Worm (Caenorhabditis elegans) whole organism, late embryonic: Measurements from ENCODE around the gene Y51A2B.8.

ENCODE experiments used
- C08G9.2 ChIP-seq: sonication (generic microtip); optimal IDR thresholded peaks from 2 replicates; lab custom pipeline; 2016; ENCODE audit warnings: mild to moderate bottlenecking, missing genetic modification characterization, moderate library complexity, missing compliant biosample characterization
- C38D4.7 ChIP-seq: fragments of 200-800 bp; sonication (Bioruptor generic); optimal IDR thresholded peaks from 2 replicates; lab custom pipeline; 2018; ENCODE audit warnings: mild to moderate bottlenecking, missing genetic modification characterization, moderate library complexity, missing compliant biosample characterization
- K02D7.2 ChIP-seq: sonication (generic microtip); optimal IDR thresholded peaks from 2 replicates; lab custom pipeline; 2017; ENCODE audit warnings: mild to moderate bottlenecking, missing genetic modification characterization, missing compliant biosample characterization
- K09A11.1 ChIP-seq: sonication (generic microtip); optimal IDR thresholded peaks from 2 replicates; lab custom pipeline; 2017; ENCODE audit warnings: antibody characterized with exemption, mild to moderate bottlenecking, missing genetic modification characterization, missing compliant biosample characterization; ENCODE audit not compliant: insufficient read depth
- T23F11.4 ChIP-seq: fragments of 200-800 bp; sonication (Bioruptor generic); optimal IDR thresholded peaks from 2 replicates; lab custom pipeline; 2018; ENCODE audit warnings: mild to moderate bottlenecking, missing genetic modification characterization, missing compliant biosample characterization
- Y22D7AL.16 ChIP-seq: sonication (generic microtip); optimal IDR thresholded peaks from 2 replicates; lab custom pipeline; 2016; ENCODE audit warnings: missing genetic modification characterization, missing compliant biosample characterization
- ama-1 ChIP-seq: fragments of 150-350 bp; optimal IDR thresholded peaks from 2 replicates; lab custom pipeline; 2014
- ceh-18 ChIP-seq: sonication (generic microtip); optimal IDR thresholded peaks from 2 replicates; lab custom pipeline; 2016; ENCODE audit warnings: missing genetic modification characterization, missing compliant biosample characterization
- ceh-19 ChIP-seq: fragments of 200-800 bp; sonication (Bioruptor generic); optimal IDR thresholded peaks from 2 replicates; lab custom pipeline; 2018; ENCODE audit warnings: mild to moderate bottlenecking, missing genetic modification characterization, missing compliant biosample characterization
- ceh-2 ChIP-seq: sonication (generic microtip); optimal IDR thresholded peaks from 2 replicates; lab custom pipeline; 2016; ENCODE audit warnings: missing genotype, missing genetic modification characterization, missing compliant biosample characterization
- ceh-22 ChIP-seq: sonication (generic microtip); optimal IDR thresholded peaks from 2 replicates; lab custom pipeline; 2017; ENCODE audit warnings: missing biosample characterization, missing genetic modification characterization
- ceh-24 ChIP-seq: sonication (generic microtip); optimal IDR thresholded peaks from 2 replicates; lab custom pipeline; 2016; ENCODE audit warnings: mild to moderate bottlenecking, missing genetic modification characterization, missing compliant biosample characterization
- ceh-30 ChIP-seq: fragments of 150-350 bp; optimal IDR thresholded peaks from 2 replicates; lab custom pipeline; 2014; ENCODE audit warnings: missing biosample characterization, missing genetic modification characterization
- ceh-31 ChIP-seq: sonication (generic microtip); optimal IDR thresholded peaks from 2 replicates; lab custom pipeline; 2016; ENCODE audit warnings: missing genetic modification characterization, missing compliant biosample characterization
- ceh-34 ChIP-seq: sonication (generic microtip); optimal IDR thresholded peaks from 2 replicates; lab custom pipeline; 2016; ENCODE audit warnings: mild to moderate bottlenecking, missing genetic modification characterization, missing compliant biosample characterization
- ceh-6 ChIP-seq: fragments of 200-800 bp; sonication (Bioruptor generic); optimal IDR thresholded peaks from 2 replicates; lab custom pipeline; 2018; ENCODE audit warnings: mild to moderate bottlenecking, missing genetic modification characterization, missing compliant biosample characterization
- ceh-9 ChIP-seq: sonication (generic microtip); optimal IDR thresholded peaks from 2 replicates; lab custom pipeline; 2016; ENCODE audit warnings: mild to moderate bottlenecking, missing genetic modification characterization, inconsistent platforms, missing compliant biosample characterization
- dmd-4 ChIP-seq: sonication (generic microtip); optimal IDR thresholded peaks from 2 replicates; lab custom pipeline; 2016; ENCODE audit warnings: borderline replicate concordance, missing genetic modification characterization, missing compliant biosample characterization
- dve-1 ChIP-seq: sonication (generic microtip); optimal IDR thresholded peaks from 2 replicates; lab custom pipeline; 2017; ENCODE audit warnings: antibody characterized with exemption, mild to moderate bottlenecking, missing genetic modification characterization, missing compliant biosample characterization
- elt-4 ChIP-seq: sonication (generic microtip); optimal IDR thresholded peaks from 2 replicates; lab custom pipeline; 2016; ENCODE audit warnings: missing genetic modification characterization, missing compliant biosample characterization
- ets-4 ChIP-seq: sonication (generic microtip); optimal IDR thresholded peaks from 2 replicates; lab custom pipeline; 2016; ENCODE audit warnings: missing genetic modification characterization, missing compliant biosample characterization
- eyg-1 ChIP-seq: sonication (generic microtip); optimal IDR thresholded peaks from 2 replicates; lab custom pipeline; 2016; ENCODE audit warnings: missing genotype, missing genetic modification characterization, missing compliant biosample characterization
- fkh-10 ChIP-seq: fragments of 150-350 bp; optimal IDR thresholded peaks from 2 replicates; lab custom pipeline; 2014; ENCODE audit warnings: missing biosample characterization, missing genetic modification reagents, missing genetic modification characterization
- hlh-15 ChIP-seq: sonication (generic microtip); optimal IDR thresholded peaks from 2 replicates; lab custom pipeline; 2016; ENCODE audit warnings: missing genetic modification characterization, missing compliant biosample characterization
- hlh-30 ChIP-seq: sonication (generic microtip); optimal IDR thresholded peaks from 2 replicates; lab custom pipeline; 2017; ENCODE audit warnings: antibody characterized with exemption, missing genetic modification characterization, missing compliant biosample characterization; ENCODE audit not compliant: insufficient read depth
- hlh-8 ChIP-seq: sonication (generic microtip); optimal IDR thresholded peaks from 2 replicates; lab custom pipeline; 2016; ENCODE audit warnings: missing genotype, missing genetic modification characterization, missing compliant biosample characterization
- lim-6 ChIP-seq: sonication (generic microtip); optimal IDR thresholded peaks from 2 replicates; lab custom pipeline; 2016; ENCODE audit warnings: missing genetic modification characterization, missing compliant biosample characterization
- lin-11 ChIP-seq: fragments of 200-800 bp; sonication (Bioruptor generic); optimal IDR thresholded peaks from 2 replicates; lab custom pipeline; 2018; ENCODE audit warnings: mild to moderate bottlenecking, missing genetic modification characterization, missing compliant biosample characterization
- madf-2 ChIP-seq: sonication (generic microtip); optimal IDR thresholded peaks from 2 replicates; lab custom pipeline; 2017; ENCODE audit warnings: missing genetic modification characterization, missing compliant biosample characterization
- nfya-1 ChIP-seq: sonication (generic microtip); optimal IDR thresholded peaks from 2 replicates; lab custom pipeline; 2017; ENCODE audit warnings: missing genetic modification characterization, mild to moderate bottlenecking, missing compliant biosample characterization, antibody characterized with exemption, moderate library complexity
- pha-4 ChIP-seq: fragments of 150-350 bp; optimal IDR thresholded peaks from 2 replicates; lab custom pipeline; 2018; ENCODE audit warnings: missing biosample characterization, missing genetic modification reagents, missing genetic modification characterization
- pros-1 ChIP-seq: fragments of 150-350 bp; optimal IDR thresholded peaks from 2 replicates; lab custom pipeline; 2014; ENCODE audit warnings: missing biosample characterization, missing genetic modification reagents, missing genetic modification characterization
- ref-2 ChIP-seq: sonication (generic microtip); optimal IDR thresholded peaks from 2 replicates; lab custom pipeline; 2016; ENCODE audit warnings: missing genetic modification characterization, missing compliant biosample characterization
- rnt-1 ChIP-seq: sonication (generic microtip); optimal IDR thresholded peaks from 2 replicates; lab custom pipeline; 2016; ENCODE audit warnings: missing genetic modification characterization, missing compliant biosample characterization
- sdc-2 ChIP-seq: sonication (generic microtip); optimal IDR thresholded peaks from 2 replicates; lab custom pipeline; 2016; ENCODE audit warnings: missing genotype, missing genetic modification characterization, missing compliant biosample characterization
- sox-2 ChIP-seq: fragments of 200-800 bp; sonication (Bioruptor generic); IDR thresholded peaks from 2 replicates; pipeline ENCODE4 v1.3.6; 2022; ENCODE audit warnings: missing genetic modification reagents, missing genetic modification characterization, missing compliant biosample characterization
- sox-4 ChIP-seq: sonication (generic microtip); optimal IDR thresholded peaks from 2 replicates; lab custom pipeline; 2017; ENCODE audit warnings: mild to moderate bottlenecking, missing genetic modification characterization, inconsistent platforms, missing compliant biosample characterization
- syd-9 ChIP-seq: sonication (generic microtip); optimal IDR thresholded peaks from 2 replicates; lab custom pipeline; 2016; ENCODE audit warnings: mild to moderate bottlenecking, missing genetic modification characterization, moderate library complexity, missing compliant biosample characterization
- tbx-7 ChIP-seq: sonication (generic microtip); optimal IDR thresholded peaks from 2 replicates; lab custom pipeline; 2016; ENCODE audit warnings: missing genotype, missing genetic modification characterization, missing compliant biosample characterization
- ttx-3 ChIP-seq: sonication (generic microtip); optimal IDR thresholded peaks from 2 replicates; lab custom pipeline; 2016; ENCODE audit warnings: missing genetic modification reagents, missing genetic modification characterization, missing compliant biosample characterization
- unc-3 ChIP-seq, 2 experiments: fragments of 200-800 bp in 1 of 2; sonication (Bioruptor generic) in 1 of 2; sonication (generic microtip) in 1 of 2; conservative IDR thresholded peaks in 1 of 2; optimal IDR thresholded peaks in 1 of 2; 2 replicates each; pipeline versions ENCODE4 v1.3.6 to Lab custom; 2016 to 2022; ENCODE audit warnings: missing compliant biosample characterization in 2 of 2, missing genetic modification characterization in 2 of 2, missing genetic modification reagents in 1 of 2
- zip-5 ChIP-seq: sonication (generic microtip); optimal IDR thresholded peaks from 2 replicates; lab custom pipeline; 2016; ENCODE audit warnings: missing genetic modification characterization, missing compliant biosample characterization
- ztf-16 ChIP-seq: sonication (generic microtip); optimal IDR thresholded peaks from 2 replicates; lab custom pipeline; 2017; ENCODE audit warnings: missing genetic modification characterization, missing compliant biosample characterization

The Y51A2B.8 gene

DNA sequence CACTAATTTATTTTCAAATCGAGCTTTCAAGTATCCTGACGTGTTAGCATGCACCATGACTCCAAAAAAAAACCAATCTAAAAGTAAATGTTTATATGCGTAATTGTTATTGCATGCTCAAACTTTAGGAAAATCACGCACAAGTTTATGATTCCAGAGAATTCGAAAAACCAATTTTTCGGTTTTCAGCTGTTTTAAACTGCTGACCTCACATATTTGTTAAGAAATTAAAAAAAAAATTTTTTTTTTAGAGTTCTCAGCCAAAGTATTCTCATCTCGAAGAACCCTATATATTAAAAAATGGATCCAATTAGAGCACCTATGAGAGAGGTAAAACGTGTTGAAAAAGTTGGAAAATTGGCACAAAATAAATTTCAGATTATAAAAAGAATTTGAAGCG, 4.7 kb upstream of the Y51A2B.8 start, which contains the start of gene Y51A2B.2:
Gene Y51A2B.2 (plus strand): TSS at position 301 of the 400 bp plus-strand sequence.
- TF ChIP-seq madf-2 (tag; lab: Kevin White, UChicago) (no peak), sox-4 (tag; lab: Kevin White, UChicago) (no peak), K02D7.2 (tag; lab: Kevin White, UChicago) (no peak), hlh-30 (tag; lab: Kevin White, UChicago) (no peak), ama-1 (lab: Kevin White, UChicago) (no peak)
- TF ChIP-seq, all 69 proteins: peak for 0

DNA sequence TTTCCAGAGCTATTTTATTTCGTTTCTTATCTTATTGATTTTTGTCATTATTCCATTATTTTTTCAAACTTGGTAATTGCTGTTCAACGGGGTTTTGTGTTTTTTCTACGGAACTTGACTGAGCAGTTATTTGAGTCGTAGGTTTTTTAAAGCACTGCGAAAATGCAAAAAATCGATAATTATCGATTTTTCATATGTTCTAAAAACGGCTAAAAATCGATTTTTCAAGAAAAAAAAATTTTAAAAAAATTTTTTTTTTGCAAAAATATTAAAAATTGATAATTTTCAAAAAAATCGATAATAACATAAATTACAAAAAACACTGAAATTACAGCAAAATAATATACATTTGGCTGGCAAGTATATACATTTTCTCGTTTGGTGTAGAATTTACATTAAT, 3.4 kb upstream of the Y51A2B.8 start:
- TF ChIP-seq ceh-18 (tag; lab: Kevin White, UChicago) (no peak), ceh-19 (GFP tag; lab: Kevin White, UChicago) (no peak), lim-6 (no peak), hlh-15 (tag; lab: Kevin White, UChicago) (no peak), sox-4 (tag; lab: Kevin White, UChicago) (no peak), rnt-1 (tag; lab: Kevin White, UChicago) (no peak), syd-9 (no peak), zip-5 (no peak), T23F11.4 (GFP tag; lab: Kevin White, UChicago) (no peak), ceh-24 (no peak), ceh-2 (no peak), ceh-22 (tag; lab: Kevin White, UChicago) (no peak), Y22D7AL.16 (no peak), ceh-30 (no peak), nfya-1 (tag; lab: Kevin White, UChicago) (no peak), tbx-7 (tag; lab: Kevin White, UChicago) (no peak), sox-2 (GFP tag; lab: Robert Waterston, UW) (no peak)
- TF ChIP-seq, all 69 proteins: peak for 0

DNA sequence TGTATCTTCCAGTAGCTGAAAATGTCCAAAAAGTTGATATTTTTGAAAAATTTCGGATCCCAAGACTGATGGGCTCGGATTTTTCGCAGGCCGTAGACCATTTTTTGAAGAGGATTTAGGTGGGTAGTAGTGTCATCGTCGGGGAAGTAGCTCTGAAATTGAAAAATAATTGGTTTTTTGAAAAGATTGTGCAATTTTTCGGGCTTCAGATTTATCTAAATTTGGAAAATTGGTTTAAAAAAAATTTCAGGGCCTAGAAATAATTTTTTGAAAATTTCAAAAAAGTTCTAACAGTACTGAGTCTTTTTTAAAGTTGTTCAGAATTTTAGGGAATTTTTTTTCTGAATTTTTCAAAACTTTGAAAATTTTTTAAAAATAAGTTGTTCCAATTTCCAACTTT, 3.7 kb downstream of the Y51A2B.8 start, which contains the start of gene nhr-288:
Gene nhr-288 (minus strand): TSS at position 101 of the 400 bp plus-strand sequence.
- TF ChIP-seq ceh-6 (GFP tag; lab: Kevin White, UChicago) (no peak), ceh-31 (no peak), ttx-3 (no peak), ztf-16 (tag; lab: Kevin White, UChicago) (no peak), sox-4 (tag; lab: Kevin White, UChicago) (no peak), hlh-8 (tag; lab: Kevin White, UChicago) (no peak), syd-9 (no peak)

DNA sequence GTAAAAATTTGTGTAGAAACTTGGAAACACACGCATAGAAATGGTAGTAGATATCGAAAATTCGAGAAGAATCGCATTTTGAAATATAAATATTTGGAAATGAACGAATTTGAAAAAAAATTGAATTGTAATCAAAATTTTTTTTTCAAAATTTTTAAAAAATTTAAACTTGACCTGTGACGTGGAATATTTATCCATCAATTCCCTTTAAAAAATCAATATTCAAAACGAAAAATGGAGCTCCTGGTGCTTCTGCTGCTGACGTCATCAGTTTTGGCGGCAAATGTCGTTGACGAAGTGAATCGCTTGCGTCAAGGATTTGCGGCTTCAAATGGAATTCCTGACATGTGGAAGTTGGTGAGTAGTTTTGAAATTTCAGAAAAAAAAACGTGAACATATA, 10.1 kb downstream of the Y51A2B.8 start, which contains the start of the genes Y51A2B.4 and Y51A2B.5:
Gene Y51A2B.4 (minus strand): TSS at position 101 of the 400 bp plus-strand sequence.
Gene Y51A2B.5 (plus strand): TSS at position 232 of the 400 bp plus-strand sequence.
- TF ChIP-seq unc-3 (GFP tag; conservative IDR thresholded peaks at IDR 0.05; lab: Robert Waterston, UW) = no peak
- TF ChIP-seq unc-3 (tag; optimal IDR thresholded peaks at IDR 0.05; lab: Kevin White, UChicago) = no peak
- TF ChIP-seq ama-1 (lab: Kevin White, UChicago) = no peak
- no peak for TF ChIP-seq tbx-7 (tag; lab: Kevin White, UChicago)
- no peak for TF ChIP-seq K02D7.2 (tag; lab: Kevin White, UChicago)
- no peak for TF ChIP-seq K09A11.1

DNA sequence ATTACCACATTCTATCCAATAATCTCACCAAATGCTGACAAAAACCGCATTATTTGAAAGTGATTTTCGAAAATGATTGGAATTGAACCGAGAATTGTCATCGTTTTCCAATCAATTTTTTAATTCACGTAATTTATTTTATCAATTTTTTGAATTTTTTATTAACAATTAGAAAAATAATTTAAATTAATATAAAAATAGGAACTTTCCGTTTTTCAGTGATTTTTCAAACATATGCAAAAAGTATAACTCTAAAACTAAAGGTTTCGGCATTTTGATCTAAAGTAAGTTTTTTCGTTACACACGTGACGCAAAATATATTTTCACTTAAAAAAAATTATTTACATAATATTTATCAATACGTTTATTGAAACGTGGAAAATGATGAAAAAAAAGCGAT, 15.3 kb downstream of the Y51A2B.8 start, which contains the start of gene Y51A2B.6:
Gene Y51A2B.6 (minus strand): TSS at position 101 of the 400 bp plus-strand sequence.
- TF ChIP-seq sdc-2 (tag; lab: Kevin White, UChicago) = no peak
- TF ChIP-seq syd-9 = no peak
- TF ChIP-seq, all 69 proteins: peak for 0

DNA sequence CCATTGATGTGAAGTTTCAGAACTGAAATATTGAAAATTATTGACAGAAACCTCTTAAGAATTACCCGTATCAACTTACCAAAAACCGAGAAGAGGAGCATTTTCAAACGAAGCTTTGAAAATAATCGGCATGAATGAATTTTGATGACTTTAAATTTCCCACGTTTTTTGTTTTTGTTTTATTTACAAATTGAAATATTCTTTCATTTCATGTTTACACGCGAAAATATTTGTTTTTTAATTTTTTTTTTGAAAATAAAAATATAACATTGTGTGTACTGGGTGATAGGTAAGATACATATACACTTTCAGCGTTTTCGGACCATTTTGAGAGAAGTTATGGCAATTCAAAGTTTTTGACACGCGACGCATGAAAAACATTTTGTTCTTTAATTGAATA, 16.7 kb downstream of the Y51A2B.8 start, which contains the start of gene Y51A2B.9:
Gene Y51A2B.9 (minus strand): TSS at position 101 of the 400 bp plus-strand sequence.
- TF ChIP-seq lin-11 (tag; lab: Kevin White, UChicago) (no peak), pros-1 (tag; lab: Kevin White, UChicago) (no peak), dmd-4 (no peak), dve-1 (no peak), ceh-34 (tag; lab: Kevin White, UChicago) (no peak), ceh-9 (tag; lab: Kevin White, UChicago) (no peak), C38D4.7 (no peak), lim-6 (no peak), ets-4 (tag; lab: Kevin White, UChicago) (no peak), elt-4 (tag; lab: Kevin White, UChicago) (no peak), C08G9.2 (tag; lab: Kevin White, UChicago) (no peak), pha-4 (tag; lab: Kevin White, UChicago) (no peak), ref-2 (tag; lab: Kevin White, UChicago) (no peak), ceh-6 (GFP tag; lab: Kevin White, UChicago) (no peak), ztf-16 (tag; lab: Kevin White, UChicago) (no peak), fkh-10 (GFP tag; lab: Kevin White, UChicago) (no peak), eyg-1 (tag; lab: Kevin White, UChicago) (no peak)
